Fruit fly (Drosophila melanogaster) whole organism, larva: Measurements from ENCODE around the gene anne.

Experiments
- noc ChIP-seq: fragments of 200-800 bp; sonication (Bioruptor generic); optimal IDR thresholded peaks from 3 replicates; lab custom pipeline; 2019; ENCODE audit warnings: missing biosample characterization, mild to moderate bottlenecking, missing genetic modification characterization, moderate library complexity

Gene anne

dm6 chr4:131958-132623 lies at the start of gene anne:
TSS of gene anne (plus strand) at chr4:132220.
- TF ChIP-seq noc (tag; lab: Kevin White, UChicago), result no peak

dm6 chr4:84868-85267 lies 47.2 kb upstream of the anne start:
- TF ChIP-seq noc (tag; lab: Kevin White, UChicago), result no peak

- TF ChIP-seq noc (tag; lab: Kevin White, UChicago), result no peak
Measured at dm6 chr4:87278-87677, 44.7 kb upstream of the anne start.

dm6 chr4:89709-90108 lies 42.3 kb upstream of the anne start:
- TF ChIP-seq noc (tag; lab: Kevin White, UChicago), result no peak

dm6 chr4:92000-92399 lies 40.0 kb upstream of the anne start:
- TF ChIP-seq noc (tag; lab: Kevin White, UChicago), result no peak

- no peak for TF ChIP-seq noc (tag; lab: Kevin White, UChicago)
Measured at dm6 chr4:102155-102554, 29.9 kb upstream of the anne start.

- no peak for TF ChIP-seq noc (tag; lab: Kevin White, UChicago)
Measured at dm6 chr4:128884-129457, 3.0 kb upstream of the anne start.

dm6 chr4:129644-130272 lies 2.3 kb upstream of the anne start, which contains the start of gene Ank:
TSS of gene Ank (minus strand) at chr4:129849.
- no peak for TF ChIP-seq noc (tag; lab: Kevin White, UChicago)

- TF ChIP-seq noc (tag; lab: Kevin White, UChicago), result no peak
Measured at dm6 chr4:130558-130957, 1.5 kb upstream of the anne start.

dm6 chr4:130990-131389 lies 1.0 kb upstream of the anne start:
- TF ChIP-seq noc (tag; lab: Kevin White, UChicago), result no peak

- TF ChIP-seq noc (tag; lab: Kevin White, UChicago), result no peak
Measured at dm6 chr4:135953-136352, 3.9 kb downstream of the anne start.

- TF ChIP-seq noc (tag; lab: Kevin White, UChicago), result no peak
Measured at dm6 chr4:149123-149522, 17.1 kb downstream of the anne start.

- TF ChIP-seq noc (tag; lab: Kevin White, UChicago), result no peak
Measured at dm6 chr4:150453-150852, 18.4 kb downstream of the anne start, which contains the start of gene CG32006. TSS of gene CG32006 (plus strand) at chr4:150764.

- TF ChIP-seq noc (tag; lab: Kevin White, UChicago), result no peak
Measured at dm6 chr4:155977-156376, 24.0 kb downstream of the anne start, which contains the start of gene CG31997. TSS of gene CG31997 (minus strand) at chr4:156060.

dm6 chr4:165159-165558 lies 33.1 kb downstream of the anne start:
- TF ChIP-seq noc (tag; lab: Kevin White, UChicago), result no peak

- no peak for TF ChIP-seq noc (tag; lab: Kevin White, UChicago)
Measured at dm6 chr4:167515-167914, 35.5 kb downstream of the anne start.

- TF ChIP-seq noc (tag; lab: Kevin White, UChicago), result no peak
Measured at dm6 chr4:174526-174925, 42.5 kb downstream of the anne start.
